Worm (Caenorhabditis elegans): ENCODE data around the gene cytb-5.1.

DNA sequence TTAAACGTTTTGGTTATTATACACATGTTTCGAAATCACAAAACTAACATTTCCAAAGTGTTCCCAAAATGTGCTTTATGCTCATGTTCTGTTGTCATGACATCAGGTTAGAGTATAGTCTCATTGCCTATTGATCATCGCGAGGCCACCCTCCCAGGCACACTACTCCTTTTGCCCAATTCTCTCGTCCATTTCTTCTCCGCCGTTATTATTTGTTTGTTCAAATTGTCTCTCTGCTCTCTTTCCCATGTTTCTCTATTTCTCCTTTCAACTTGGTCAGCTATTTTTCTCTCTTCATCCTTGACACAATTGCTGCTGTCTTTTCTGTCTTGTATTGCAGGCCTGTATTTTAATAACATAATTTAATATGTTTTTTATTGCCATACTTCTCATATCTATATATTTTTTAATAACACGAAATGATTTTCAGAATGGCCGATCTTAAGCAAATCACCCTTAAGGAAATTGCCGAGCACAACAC, at the start of gene cytb-5.1:
- TF ChIP-seq him-1 (tag; optimal IDR thresholded peaks at IDR 0.05) (no peak), dao-5 (tag; optimal IDR thresholded peaks at IDR 0.05) (no peak), W03F9.2 (tag; optimal IDR thresholded peaks at IDR 0.05) (no peak)

Data from whole organism, L4/young adult.